Fruit fly (Drosophila melanogaster) whole organism, embryonic: ENCODE data around the gene CG2145.
A peak's percentile ranks its signal among the peaks of the same experiment; 100 is the strongest.

Experiments used
- Bgb ChIP-seq: fragments of 200-800 bp; sonication (Bioruptor generic); IDR thresholded peaks from 2 replicates; pipeline ENCODE4 v1.3.6; 2022; ENCODE audit warnings: missing biosample characterization, missing genetic modification characterization; ENCODE audit not compliant: partially characterized antibody
- CG10366 ChIP-seq: fragments of 200-800 bp; sonication (Bioruptor generic); IDR thresholded peaks from 2 replicates; pipeline ENCODE4 v1.3.6; 2022; ENCODE audit warnings: missing biosample characterization, missing genetic modification characterization
- CG10959 ChIP-seq: fragments of 200-800 bp; sonication (Bioruptor generic); IDR thresholded peaks from 2 replicates; pipeline ENCODE4 v1.3.6; 2022; ENCODE audit warnings: missing biosample characterization, missing genetic modification characterization
- CG12219 ChIP-seq: fragments of 200-800 bp; sonication (Bioruptor generic); optimal IDR thresholded peaks from 3 replicates; lab custom pipeline; 2018; ENCODE audit warnings: missing biosample characterization, mild to moderate bottlenecking, missing genetic modification characterization
- CG12744 ChIP-seq: fragments of 200-800 bp; sonication (Bioruptor generic); optimal IDR thresholded peaks from 2 replicates; lab custom pipeline; 2016; ENCODE audit warnings: missing biosample characterization, missing genetic modification characterization
- CG14667 ChIP-seq: fragments of 200-800 bp; sonication (Bioruptor generic); IDR thresholded peaks from 2 replicates; pipeline ENCODE4 v1.3.6; 2022; ENCODE audit warnings: missing biosample characterization, missing genetic modification characterization
- CG15073 ChIP-seq: fragments of 200-800 bp; sonication (Bioruptor generic); optimal IDR thresholded peaks from 2 replicates; lab custom pipeline; 2016; ENCODE audit warnings: missing biosample characterization, missing genetic modification characterization
- CG1529 ChIP-seq: fragments of 200-800 bp; sonication (Bioruptor generic); optimal IDR thresholded peaks from 3 replicates; lab custom pipeline; 2018; ENCODE audit warnings: missing biosample characterization, missing genetic modification characterization
- CG17328 ChIP-seq: fragments of 200-800 bp; sonication (Bioruptor generic); IDR thresholded peaks from 2 replicates; pipeline ENCODE4 v1.3.6; 2022; ENCODE audit warnings: missing biosample characterization, missing genetic modification characterization
- CG17912 ChIP-seq: fragments of 200-800 bp; sonication (Bioruptor generic); optimal IDR thresholded peaks from 2 replicates; lab custom pipeline; 2018; ENCODE audit warnings: missing biosample characterization, mild to moderate bottlenecking, missing genetic modification characterization
- CG18599 ChIP-seq: fragments of 200-800 bp; sonication (Bioruptor generic); optimal IDR thresholded peaks from 3 replicates; lab custom pipeline; 2017; ENCODE audit warnings: missing biosample characterization, missing genetic modification characterization, mild to moderate bottlenecking, moderate library complexity, missing genetic modification reagents
- CG2199 ChIP-seq: fragments of 200-800 bp; sonication (Bioruptor generic); IDR thresholded peaks from 3 replicates; pipeline ENCODE4 v1.3.6; 2022; ENCODE audit warnings: missing biosample characterization, missing genetic modification characterization
- CG33213 ChIP-seq: fragments of 200-800 bp; sonication (Bioruptor generic); optimal IDR thresholded peaks from 3 replicates; lab custom pipeline; 2016; ENCODE audit warnings: missing biosample characterization, missing genetic modification characterization
- CG4282 ChIP-seq: fragments of 200-800 bp; sonication (Bioruptor generic); optimal IDR thresholded peaks from 2 replicates; lab custom pipeline; 2016; ENCODE audit warnings: missing biosample characterization, missing genetic modification characterization
- CG4404 ChIP-seq: fragments of 200-800 bp; sonication (Bioruptor generic); IDR thresholded peaks from 2 replicates; pipeline ENCODE4 v1.3.6; 2022; ENCODE audit warnings: missing biosample characterization, missing genetic modification characterization
- CG6765 ChIP-seq: fragments of 200-800 bp; sonication (Bioruptor generic); optimal IDR thresholded peaks from 3 replicates; lab custom pipeline; 2017; ENCODE audit warnings: missing biosample characterization, mild to moderate bottlenecking, missing genetic modification characterization
- CG7271 ChIP-seq: fragments of 200-800 bp; sonication (Bioruptor generic); optimal IDR thresholded peaks from 2 replicates; lab custom pipeline; 2018; ENCODE audit warnings: missing biosample characterization, mild to moderate bottlenecking, missing genetic modification characterization, moderate library complexity
- CG7839 ChIP-seq: fragments of 200-800 bp; sonication (Bioruptor generic); optimal IDR thresholded peaks from 3 replicates; lab custom pipeline; 2018; ENCODE audit warnings: missing biosample characterization, mild to moderate bottlenecking, missing genetic modification characterization, moderate library complexity
- CG8944 ChIP-seq: fragments of 200-800 bp; sonication (Bioruptor generic); optimal IDR thresholded peaks from 3 replicates; lab custom pipeline; 2016; ENCODE audit warnings: missing biosample characterization, missing genetic modification characterization
- Dp ChIP-seq: fragments of 200-800 bp; sonication (Bioruptor generic); optimal IDR thresholded peaks from 2 replicates; lab custom pipeline; 2018; ENCODE audit warnings: missing biosample characterization, mild to moderate bottlenecking, missing genetic modification characterization, moderate library complexity
- Gsc ChIP-seq: fragments of 200-800 bp; sonication (Bioruptor generic); IDR thresholded peaks from 2 replicates; pipeline ENCODE4 v1.3.6; 2022; ENCODE audit warnings: missing biosample characterization, missing genetic modification characterization
- HLH4C ChIP-seq: fragments of 200-800 bp; sonication (Bioruptor generic); IDR thresholded peaks from 3 replicates; pipeline ENCODE4 v1.3.6; 2022; ENCODE audit warnings: missing biosample characterization, missing genetic modification characterization; ENCODE audit not compliant: partially characterized antibody
- Lhr ChIP-seq: fragments of 200-800 bp; sonication (Bioruptor generic); optimal IDR thresholded peaks from 3 replicates; lab custom pipeline; 2017; ENCODE audit warnings: mild to moderate bottlenecking, missing biosample characterization, missing genetic modification reagents, missing genetic modification characterization
- MBD-R2 ChIP-seq: fragments of 200-800 bp; sonication (Bioruptor generic); IDR thresholded peaks from 2 replicates; pipeline ENCODE4 v1.3.6; 2022; ENCODE audit warnings: missing biosample characterization, missing genetic modification characterization
- Mrtf ChIP-seq: fragments of 200-800 bp; sonication (Bioruptor generic); IDR thresholded peaks from 3 replicates; pipeline ENCODE4 v1.3.6; 2022; ENCODE audit warnings: missing biosample characterization, missing genetic modification characterization
- Nf-YC ChIP-seq: fragments of 200-800 bp; optimal IDR thresholded peaks from 3 replicates; lab custom pipeline; 2019; ENCODE audit warnings: missing biosample characterization, mild to moderate bottlenecking, missing genetic modification characterization, moderate library complexity
- Opbp ChIP-seq: fragments of 200-800 bp; sonication (Bioruptor generic); IDR thresholded peaks from 3 replicates; pipeline ENCODE4 v1.3.6; 2022; ENCODE audit warnings: missing biosample characterization, missing genetic modification characterization; ENCODE audit not compliant: partially characterized antibody
- Ravus ChIP-seq: fragments of 200-800 bp; sonication (Bioruptor generic); IDR thresholded peaks from 2 replicates; pipeline ENCODE4 v1.3.6; 2022; ENCODE audit warnings: missing biosample characterization, missing genetic modification characterization
- bigmax ChIP-seq: fragments of 200-800 bp; sonication (Bioruptor generic); optimal IDR thresholded peaks from 2 replicates; lab custom pipeline; 2018; ENCODE audit warnings: missing biosample characterization, mild to moderate bottlenecking, missing genetic modification characterization
- chif ChIP-seq, 2 experiments: fragments of 200-800 bp; sonication (Bioruptor generic); optimal IDR thresholded peaks; 3 replicates each; lab custom pipeline; 2016; ENCODE audit warnings: missing biosample characterization in 2 of 2, missing genetic modification characterization in 2 of 2
- dm ChIP-seq: fragments of 200-800 bp; sonication (Bioruptor generic); optimal IDR thresholded peaks from 3 replicates; lab custom pipeline; 2016; ENCODE audit warnings: missing biosample characterization, missing genetic modification characterization
- dmrt11E ChIP-seq: fragments of 200-800 bp; sonication (Bioruptor generic); optimal IDR thresholded peaks from 3 replicates; lab custom pipeline; 2018; ENCODE audit warnings: missing biosample characterization, mild to moderate bottlenecking, missing genetic modification characterization, moderate library complexity
- dpn ChIP-seq, 2 experiments: fragments of 200-800 bp; sonication (Bioruptor generic); optimal IDR thresholded peaks; 3 replicates each; lab custom pipeline; 2016; ENCODE audit warnings: missing biosample characterization in 2 of 2, missing genetic modification characterization in 2 of 2
- fd102C ChIP-seq: fragments of 200-800 bp; sonication (Bioruptor generic); optimal IDR thresholded peaks from 2 replicates; lab custom pipeline; 2018; ENCODE audit warnings: missing biosample characterization, mild to moderate bottlenecking, missing genetic modification characterization, moderate library complexity
- gcm2 ChIP-seq: fragments of 200-800 bp; sonication (Bioruptor generic); optimal IDR thresholded peaks from 2 replicates; lab custom pipeline; 2016; ENCODE audit warnings: missing biosample characterization, missing genetic modification characterization
- gro ChIP-seq: fragments of 200-800 bp; sonication (Bioruptor generic); optimal IDR thresholded peaks from 2 replicates; lab custom pipeline; 2016; ENCODE audit warnings: missing biosample characterization, missing genetic modification characterization
- hth ChIP-seq: fragments of >200 bp; optimal IDR thresholded peaks from 2 replicates; lab custom pipeline; 2017; ENCODE audit warnings: inconsistent platforms
- kah ChIP-seq: fragments of 200-800 bp; sonication (Bioruptor generic); optimal IDR thresholded peaks from 2 replicates; lab custom pipeline; 2018; ENCODE audit warnings: missing biosample characterization, mild to moderate bottlenecking, missing genetic modification characterization
- lilli ChIP-seq: fragments of 200-800 bp; sonication (Bioruptor generic); optimal IDR thresholded peaks from 3 replicates; lab custom pipeline; 2016; ENCODE audit warnings: missing biosample characterization, missing genetic modification characterization
- repo ChIP-seq: fragments of 200-800 bp; sonication (Bioruptor generic); optimal IDR thresholded peaks from 2 replicates; lab custom pipeline; 2016; ENCODE audit warnings: missing biosample characterization, missing genetic modification characterization
- sens ChIP-seq: fragments of 200-800 bp; sonication (Bioruptor generic); peaks from one replicate; lab custom pipeline; 2016; ENCODE audit warnings: missing biosample characterization, missing genetic modification characterization
- sens-2 ChIP-seq: fragments of 200-800 bp; sonication (Bioruptor generic); IDR thresholded peaks from 2 replicates; pipeline ENCODE4 v1.3.6; 2022; ENCODE audit warnings: missing biosample characterization, missing genetic modification characterization
- sim ChIP-seq: fragments of 200-800 bp; sonication (Bioruptor generic); IDR thresholded peaks from 2 replicates; pipeline ENCODE4 v1.3.6; 2022; ENCODE audit warnings: missing biosample characterization, missing genetic modification characterization
- sisA ChIP-seq: fragments of 200-800 bp; sonication (Bioruptor generic); IDR thresholded peaks from 2 replicates; pipeline ENCODE4 v1.3.6; 2022; ENCODE audit warnings: missing biosample characterization, missing genetic modification characterization
- so ChIP-seq: fragments of 200-800 bp; sonication (Bioruptor generic); IDR thresholded peaks from 3 replicates; pipeline ENCODE4 v1.3.6; 2022; ENCODE audit warnings: missing biosample characterization, missing genetic modification characterization
- sob ChIP-seq: fragments of 200-800 bp; sonication (Bioruptor generic); IDR thresholded peaks from 2 replicates; pipeline ENCODE4 v1.3.6; 2022; ENCODE audit warnings: missing biosample characterization, missing genetic modification characterization
- sqz ChIP-seq: fragments of 200-800 bp; sonication (Bioruptor generic); optimal IDR thresholded peaks from 3 replicates; lab custom pipeline; 2018; ENCODE audit warnings: missing biosample characterization, mild to moderate bottlenecking, missing genetic modification characterization
- tap ChIP-seq: fragments of 200-800 bp; optimal IDR thresholded peaks from 3 replicates; lab custom pipeline; 2019; ENCODE audit warnings: missing biosample characterization, mild to moderate bottlenecking, missing genetic modification characterization, moderate library complexity
- unc-4 ChIP-seq: fragments of 200-800 bp; sonication (Bioruptor generic); IDR thresholded peaks from 2 replicates; pipeline ENCODE4 v1.3.6; 2022; ENCODE audit warnings: missing biosample characterization, missing genetic modification characterization; ENCODE audit not compliant: partially characterized antibody
- unpg ChIP-seq: fragments of 200-800 bp; sonication (Bioruptor generic); optimal IDR thresholded peaks from 3 replicates; lab custom pipeline; 2018; ENCODE audit warnings: missing biosample characterization, mild to moderate bottlenecking, missing genetic modification characterization, moderate library complexity
- zen ChIP-seq: fragments of 200-800 bp; sonication (Bioruptor generic); optimal IDR thresholded peaks from 3 replicates; lab custom pipeline; 2018; ENCODE audit warnings: missing biosample characterization, mild to moderate bottlenecking, missing genetic modification characterization, moderate library complexity
- zfh2 ChIP-seq: fragments of 200-800 bp; sonication (Bioruptor generic); optimal IDR thresholded peaks from 2 replicates; lab custom pipeline; 2016; ENCODE audit warnings: missing biosample characterization, missing genetic modification characterization

The CG2145 gene

dm6 chrX:10936599-10936998 lies 9.4 kb downstream of the CG2145 start (continued):
- no peak for TF ChIP-seq gro (GFP tag; lab: Kevin White, UChicago)
- no peak for TF ChIP-seq Bgb (GFP tag; lab: Robert Waterston, UW)
- TF ChIP-seq CG2199 (GFP tag; lab: Robert Waterston, UW): peak; percentile 56; the same call in 1 of the 3 replicates
- TF ChIP-seq fd102C: no peak
- TF ChIP-seq Lhr (GFP tag; lab: Kevin White, UChicago): peak; percentile 16
- TF ChIP-seq Mrtf: peak; percentile 76
- TF ChIP-seq chif (GFP tag; optimal IDR thresholded peaks at IDR 0.05; lab: Kevin White, UChicago): peak; percentile 72 to 83
- peak; percentile 40 for TF ChIP-seq Ravus (GFP tag; lab: Robert Waterston, UW)
- TF ChIP-seq so (GFP tag; lab: Robert Waterston, UW): peak; percentile 91
- TF ChIP-seq zfh2 (GFP tag; lab: Kevin White, UChicago): peak; percentile 66
- peak; percentile 64 for TF ChIP-seq CG10959 (GFP tag; lab: Robert Waterston, UW)
- peak; percentile 86 for TF ChIP-seq CG10366 (GFP tag; lab: Robert Waterston, UW)
- peak; percentile 64 for TF ChIP-seq CG12744 (GFP tag; lab: Kevin White, UChicago)
- peak; percentile 63; the same call in 1 of the 2 replicates for TF ChIP-seq MBD-R2 (GFP tag; lab: Robert Waterston, UW)
- peak; percentile 86 for TF ChIP-seq sob (GFP tag; lab: Robert Waterston, UW)
- TF ChIP-seq CG12219: peak; percentile 82
- peak; percentile 86 for TF ChIP-seq CG17328 (GFP tag; lab: Robert Waterston, UW)
- no peak for TF ChIP-seq Dp (GFP tag; lab: Kevin White, UChicago)
- TF ChIP-seq sens-2: peak; percentile 70
- TF ChIP-seq CG8944 (GFP tag; lab: Kevin White, UChicago): peak; percentile 62
- peak; percentile 64 for TF ChIP-seq zen
- TF ChIP-seq CG7271 (tag; lab: Kevin White, UChicago): peak; percentile 52
- peak; percentile 83 for TF ChIP-seq CG17912 (GFP tag; lab: Kevin White, UChicago)
- peak; percentile 44; the same call in 1 of the 2 replicates for TF ChIP-seq Gsc (GFP tag; lab: Robert Waterston, UW)
- TF ChIP-seq sim: peak; percentile 57; the same call in 1 of the 2 replicates
- TF ChIP-seq Nf-YC (tag; lab: Kevin White, UChicago): peak; percentile 79
- TF ChIP-seq Opbp (GFP tag; lab: Robert Waterston, UW): no peak
- no peak for TF ChIP-seq hth
- TF ChIP-seq kah (GFP tag; lab: Kevin White, UChicago): peak; percentile 75
- no peak for TF ChIP-seq HLH4C (GFP tag; lab: Robert Waterston, UW)
- peak; percentile 74 for TF ChIP-seq repo
- TF ChIP-seq CG33213: peak; percentile 74
- TF ChIP-seq CG14667 (GFP tag; lab: Robert Waterston, UW): peak; percentile 77
- TF ChIP-seq dpn (GFP tag; optimal IDR thresholded peaks at IDR 0.05; lab: Kevin White, UChicago): peak; percentile 83 to 86
- peak; percentile 55 for TF ChIP-seq CG4404 (GFP tag; lab: Robert Waterston, UW)
- TF ChIP-seq dm (GFP tag; lab: Kevin White, UChicago): peak; percentile 52
- TF ChIP-seq tap: peak; percentile 89
- peak; percentile 89 for TF ChIP-seq unpg (GFP tag; lab: Kevin White, UChicago)
- peak; percentile 96 for TF ChIP-seq sens (GFP tag; lab: Kevin White, UChicago)
- peak; percentile 50 for TF ChIP-seq sqz (GFP tag; lab: Kevin White, UChicago)
- TF ChIP-seq bigmax (GFP tag; lab: Kevin White, UChicago): no peak
- peak; percentile 73 for TF ChIP-seq CG6765 (GFP tag; lab: Kevin White, UChicago)
- peak; percentile 84 for TF ChIP-seq CG18599
- TF ChIP-seq lilli (GFP tag; lab: Kevin White, UChicago): peak; percentile 81
- TF ChIP-seq sisA (GFP tag; lab: Robert Waterston, UW): peak; percentile 82
- TF ChIP-seq CG1529 (GFP tag; lab: Kevin White, UChicago): peak; percentile 71
- TF ChIP-seq CG4282 (GFP tag; lab: Kevin White, UChicago): peak; percentile 43
- TF ChIP-seq dmrt11E (tag; lab: Kevin White, UChicago): peak; percentile 49
- peak; percentile 7 for TF ChIP-seq gcm2 (GFP tag; lab: Kevin White, UChicago)
- peak; percentile 89 for TF ChIP-seq CG7839 (tag; lab: Kevin White, UChicago)
- peak; percentile 2 for TF ChIP-seq CG15073 (GFP tag; lab: Kevin White, UChicago)
- TF ChIP-seq unc-4 (GFP tag; lab: Robert Waterston, UW): no peak
